Fruit fly (Drosophila melanogaster) whole organism, wandering third instar larva: ENCODE results near the gene CG7295.

ENCODE experiments used
- CG9705 ChIP-seq: fragments of 200-800 bp; sonication (Bioruptor generic); optimal IDR thresholded peaks from 2 replicates; lab custom pipeline; 2018; ENCODE audit warnings: missing biosample characterization, mild to moderate bottlenecking, missing genetic modification characterization
- CrebA ChIP-seq: fragments of 200-800 bp; sonication (Bioruptor generic); optimal IDR thresholded peaks from 2 replicates; lab custom pipeline; 2016; ENCODE audit warnings: missing biosample characterization, mild to moderate bottlenecking, missing genetic modification characterization, borderline replicate concordance
- Dfd ChIP-seq: fragments of >200 bp; optimal IDR thresholded peaks from 2 replicates; lab custom pipeline; 2017; ENCODE audit warnings: missing biosample characterization, missing genetic modification characterization
- Vsx2 ChIP-seq: fragments of 200-300, 225-300 bp; sonication (Bioruptor generic); optimal IDR thresholded peaks from 2 replicates; lab custom pipeline; 2018; ENCODE audit warnings: missing biosample characterization, missing genetic modification characterization; ENCODE audit not compliant: partially characterized antibody
- h ChIP-seq: fragments of 200-800 bp; sonication (Bioruptor generic); optimal IDR thresholded peaks from 3 replicates; lab custom pipeline; 2016; ENCODE audit warnings: missing biosample characterization, mild to moderate bottlenecking, missing genetic modification characterization
- lola ChIP-seq: fragments of >200 bp; optimal IDR thresholded peaks from 2 replicates; lab custom pipeline; 2017; ENCODE audit warnings: missing biosample characterization, missing genetic modification characterization

dm6 chr2L:1861994-1862393, 7.6 kb upstream of the CG7295 start:
- TF ChIP-seq lola (GFP tag; lab: Kevin White, UChicago) (no peak), Vsx2 (GFP tag; lab: Kevin White, UChicago) (no peak), h (GFP tag; lab: Kevin White, UChicago) (no peak), CG9705 (GFP tag; lab: Kevin White, UChicago) (no peak), Dfd (GFP tag; lab: Kevin White, UChicago) (no peak), CrebA (no peak)
